Worm (Caenorhabditis elegans): Measurements from ENCODE around the gene fip-3.

fip-3 gene

DNA sequence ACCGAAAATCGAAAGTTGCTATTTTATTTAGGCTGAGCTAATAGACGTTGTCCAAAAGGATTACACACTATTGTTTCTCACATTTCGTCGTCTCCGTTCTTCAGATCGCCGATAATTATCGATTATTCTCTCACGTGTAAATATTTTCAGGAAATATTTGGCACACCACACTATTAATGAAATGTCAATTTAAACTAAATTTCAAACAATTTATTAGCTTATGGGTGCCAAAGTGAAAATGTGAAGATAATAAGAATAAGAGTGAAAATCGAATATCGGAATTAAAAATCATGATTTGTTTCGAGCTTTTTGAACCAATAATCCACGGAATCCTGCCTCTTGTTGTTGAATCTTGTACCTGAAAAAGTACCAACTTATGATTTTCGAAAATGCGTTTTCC lies 27.3 kb upstream of the fip-3 start, which contains the start of gene C06E1.11:
C06E1.11 (minus strand) TSS at position 101 of the 400 bp plus-strand sequence.
- TF ChIP-seq nhr-2 (tag; optimal IDR thresholded peaks at IDR 0.05) (no peak), zip-8 (tag; optimal IDR thresholded peaks at IDR 0.05) (no peak), M03D4.4 (tag; optimal IDR thresholded peaks at IDR 0.05) (no peak), elt-3 (tag; optimal IDR thresholded peaks at IDR 0.05) (no peak), ceh-43 (GFP tag; optimal IDR thresholded peaks at IDR 0.05) (no peak), unc-62 (GFP tag; optimal IDR thresholded peaks at IDR 0.05) (no peak), cnd-1 (tag; optimal IDR thresholded peaks at IDR 0.05) (no peak), flh-1 (GFP tag; optimal IDR thresholded peaks at IDR 0.05) (no peak), snpc-4 (tag; optimal IDR thresholded peaks at IDR 0.05) (no peak), pha-4 (tag; optimal IDR thresholded peaks at IDR 0.05) (no peak), ceh-83 (GFP tag; optimal IDR thresholded peaks at IDR 0.05) (no peak), unc-39 (tag; optimal IDR thresholded peaks at IDR 0.05) (no peak), bed-3 (GFP tag; optimal IDR thresholded peaks at IDR 0.05) (no peak), mab-5 (tag; optimal IDR thresholded peaks at IDR 0.05) (no peak), nhr-12 (tag; optimal IDR thresholded peaks at IDR 0.05) (no peak), lin-32 (GFP tag; optimal IDR thresholded peaks at IDR 0.05) (no peak), mep-1 (tag; optimal IDR thresholded peaks at IDR 0.05) (no peak), elt-1 (tag; optimal IDR thresholded peaks at IDR 0.05; ENCODE audit: borderline replicate concordance, insufficient read depth) (no peak)

DNA sequence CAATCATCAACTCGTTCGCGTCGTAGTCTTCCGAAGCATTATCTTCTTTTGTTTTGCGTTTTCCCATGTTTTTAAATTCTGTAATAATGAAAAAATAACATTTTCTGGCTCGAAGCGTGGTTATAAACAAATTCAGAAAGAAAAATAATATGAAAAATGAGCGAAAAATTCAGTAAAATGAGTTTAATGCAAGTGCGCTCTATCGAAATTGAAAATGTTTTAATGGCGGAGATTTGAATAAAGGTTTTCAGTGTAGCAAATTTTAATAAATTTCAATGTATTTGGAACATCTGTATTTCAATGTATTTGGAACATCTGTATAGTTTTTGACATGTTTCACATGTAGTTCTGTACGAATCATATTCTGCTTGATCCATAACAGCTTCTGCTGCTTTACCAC lies 25.2 kb upstream of the fip-3 start, which contains the start of gene rha-2:
rha-2 (minus strand) TSS at position 80 of the 400 bp plus-strand sequence.
- TF ChIP-seq ces-1 (GFP tag; optimal IDR thresholded peaks at IDR 0.05) (peak; percentile 83), lsy-2 (tag; optimal IDR thresholded peaks at IDR 0.05) (peak; percentile 48), unc-62 (GFP tag; optimal IDR thresholded peaks at IDR 0.05) (no peak), nhr-12 (tag; optimal IDR thresholded peaks at IDR 0.05) (no peak), nhr-237 (tag; optimal IDR thresholded peaks at IDR 0.05) (peak; percentile 23)

DNA sequence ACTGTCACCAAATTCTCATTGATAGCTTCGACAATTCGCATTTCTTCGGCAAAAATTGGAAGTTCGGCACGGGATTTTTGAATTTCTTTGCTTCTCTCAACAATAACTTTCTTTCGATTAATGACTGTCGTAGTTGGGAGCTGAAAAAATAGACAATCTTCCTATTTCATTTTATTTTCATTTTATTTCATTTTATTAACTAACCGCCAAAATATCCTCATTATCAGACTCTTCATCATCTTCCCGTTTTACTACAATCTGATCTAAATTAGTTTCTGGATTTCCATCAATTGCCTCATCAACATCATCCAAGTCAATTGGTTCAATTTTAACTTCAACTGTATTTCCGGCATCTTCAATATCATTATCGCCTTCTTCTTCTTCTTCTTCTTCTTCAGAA lies 24.3 kb upstream of the fip-3 start:
- TF ChIP-seq nhr-12 (tag; optimal IDR thresholded peaks at IDR 0.05) (no peak), zip-8 (tag; optimal IDR thresholded peaks at IDR 0.05) (no peak), nhr-76 (tag; optimal IDR thresholded peaks at IDR 0.05) (no peak), flh-1 (GFP tag; optimal IDR thresholded peaks at IDR 0.05) (no peak), nhr-237 (tag; optimal IDR thresholded peaks at IDR 0.05) (no peak), ces-1 (GFP tag; optimal IDR thresholded peaks at IDR 0.05) (no peak), mep-1 (tag; optimal IDR thresholded peaks at IDR 0.05) (no peak), lin-32 (GFP tag; optimal IDR thresholded peaks at IDR 0.05) (no peak), pha-4 (tag; optimal IDR thresholded peaks at IDR 0.05) (no peak), snpc-4 (tag; optimal IDR thresholded peaks at IDR 0.05) (no peak), ceh-39 (tag; optimal IDR thresholded peaks at IDR 0.05) (no peak), lin-13 (tag; optimal IDR thresholded peaks at IDR 0.05) (no peak), drap-1 (GFP tag; optimal IDR thresholded peaks at IDR 0.05) (no peak), ham-2 (GFP tag; optimal IDR thresholded peaks at IDR 0.05) (no peak), ceh-83 (GFP tag; optimal IDR thresholded peaks at IDR 0.05) (no peak), bed-3 (GFP tag; optimal IDR thresholded peaks at IDR 0.05) (no peak), mab-5 (tag; optimal IDR thresholded peaks at IDR 0.05) (no peak), sptf-1 (tag; optimal IDR thresholded peaks at IDR 0.05) (no peak), unc-62 (GFP tag; optimal IDR thresholded peaks at IDR 0.05) (no peak)

DNA sequence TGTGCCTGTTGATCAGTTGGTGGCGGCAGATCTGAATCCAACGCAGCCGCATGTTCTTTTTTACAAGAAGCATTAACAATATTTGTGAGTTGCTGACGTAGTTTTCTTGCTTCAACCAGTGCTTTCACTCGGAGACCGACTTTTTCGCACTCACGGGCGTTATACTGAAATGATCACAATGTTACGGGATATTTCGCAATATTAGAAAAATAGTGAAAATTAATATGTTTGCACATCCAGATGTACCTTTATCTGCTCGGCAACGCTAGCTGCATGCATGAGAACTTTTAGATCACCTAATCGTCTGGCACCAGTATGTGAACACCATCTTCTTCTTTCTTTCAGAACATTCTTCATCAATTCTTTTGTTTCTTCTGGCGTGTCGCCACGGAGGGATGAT lies 22.0 kb upstream of the fip-3 start:
- TF ChIP-seq hlh-1 (tag; optimal IDR thresholded peaks at IDR 0.05) = no peak

DNA sequence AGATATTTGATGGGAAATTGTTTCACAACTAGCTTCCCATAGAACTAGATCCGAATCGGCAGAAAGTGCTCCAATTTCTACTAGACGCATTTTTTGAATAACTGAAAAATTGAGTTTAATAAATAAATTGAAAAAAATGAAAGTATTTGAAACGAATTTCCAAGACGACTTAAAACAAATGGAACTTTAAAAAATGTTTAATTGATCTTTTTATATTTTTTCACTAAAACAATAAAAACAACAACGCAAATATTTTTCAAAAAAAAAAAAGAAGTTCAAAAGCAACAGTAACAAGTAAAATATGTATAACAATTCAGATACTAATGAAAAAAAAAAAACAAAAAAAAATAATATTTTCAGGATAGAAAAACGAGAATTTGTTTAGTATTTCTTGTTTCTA lies 20.4 kb upstream of the fip-3 start, which contains the start of gene C06E1.9:
C06E1.9 (minus strand) TSS at position 101 of the 400 bp plus-strand sequence.
- TF ChIP-seq mab-5 (tag; optimal IDR thresholded peaks at IDR 0.05) (no peak), mls-2 (tag; optimal IDR thresholded peaks at IDR 0.05) (no peak), nhr-76 (tag; optimal IDR thresholded peaks at IDR 0.05) (no peak), M03D4.4 (tag; optimal IDR thresholded peaks at IDR 0.05) (no peak), drap-1 (GFP tag; optimal IDR thresholded peaks at IDR 0.05) (no peak), zip-8 (tag; optimal IDR thresholded peaks at IDR 0.05) (no peak), lin-32 (GFP tag; optimal IDR thresholded peaks at IDR 0.05) (no peak), sptf-1 (tag; optimal IDR thresholded peaks at IDR 0.05) (no peak), lsy-2 (tag; optimal IDR thresholded peaks at IDR 0.05) (no peak), nhr-2 (tag; optimal IDR thresholded peaks at IDR 0.05) (no peak), ham-2 (GFP tag; optimal IDR thresholded peaks at IDR 0.05) (no peak), ces-1 (GFP tag; optimal IDR thresholded peaks at IDR 0.05) (no peak)

DNA sequence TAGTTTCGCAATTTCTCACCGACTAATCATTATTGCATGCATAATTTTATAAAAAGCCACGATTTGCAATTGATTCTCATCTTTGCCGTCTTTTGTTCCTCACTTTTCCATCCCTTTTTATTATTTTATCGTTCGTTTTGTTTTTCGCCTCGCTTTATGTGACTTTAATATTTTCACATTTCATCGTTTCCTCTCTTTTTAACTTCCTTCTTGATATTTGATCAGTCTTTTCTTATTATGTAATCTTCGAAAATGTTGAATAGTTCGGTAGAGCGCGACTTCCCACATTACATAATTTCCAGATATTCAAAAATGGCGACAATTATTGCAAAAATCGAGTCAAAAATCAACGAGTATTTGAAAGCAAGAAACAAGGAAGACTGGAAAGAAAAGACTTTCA lies 16.2 kb upstream of the fip-3 start, which contains the start of gene C06E1.1:
C06E1.1 (plus strand) TSS at position 301 of the 400 bp plus-strand sequence.
- TF ChIP-seq sem-2 (GFP tag; optimal IDR thresholded peaks at IDR 0.05) (no peak), ceh-43 (GFP tag; optimal IDR thresholded peaks at IDR 0.05) (no peak), unc-120 (tag; optimal IDR thresholded peaks at IDR 0.05; ENCODE audit: poor library complexity, severe bottlenecking) (no peak), ztf-11 (tag; optimal IDR thresholded peaks at IDR 0.05) (no peak), ceh-39 (tag; optimal IDR thresholded peaks at IDR 0.05) (no peak), drap-1 (GFP tag; optimal IDR thresholded peaks at IDR 0.05) (no peak), nhr-76 (tag; optimal IDR thresholded peaks at IDR 0.05) (no peak), cnd-1 (tag; optimal IDR thresholded peaks at IDR 0.05) (no peak), nhr-28 (tag; optimal IDR thresholded peaks at IDR 0.05) (no peak), ces-1 (GFP tag; optimal IDR thresholded peaks at IDR 0.05) (no peak)

Measured in whole organism, mixed stage, embryonic.